Fruit fly (Drosophila melanogaster): Measurements from ENCODE around the gene CG13658.
A peak's percentile ranks its signal among the peaks of the same experiment; 100 is the strongest.

CG13658 gene

dm6 chr3R:25303857-25304440 is 16.7 kb downstream of the CG13658 start, which contains the start of gene CG31436:
TSS of gene CG31436 (plus strand) at chr3R:25304137.
- no peak for TF ChIP-seq CTCF (optimal IDR thresholded peaks at IDR 0.05)
- TF ChIP-seq CG8478 (optimal IDR thresholded peaks at IDR 0.05) = no peak

dm6 chr3R:25305822-25306544 is 18.7 kb downstream of the CG13658 start:
- TF ChIP-seq CG8478 (optimal IDR thresholded peaks at IDR 0.05) (no peak), CTCF (optimal IDR thresholded peaks at IDR 0.05) (no peak)

dm6 chr3R:25308228-25308627 is 21.0 kb downstream of the CG13658 start, which contains the start of gene CG10550:
TSS of gene CG10550 (minus strand) at chr3R:25308391.
- no peak for TF ChIP-seq CTCF (optimal IDR thresholded peaks at IDR 0.05)
- no peak for TF ChIP-seq CG8478 (optimal IDR thresholded peaks at IDR 0.05)

dm6 chr3R:25309175-25309574 is 21.9 kb downstream of the CG13658 start:
- no peak for TF ChIP-seq CTCF (optimal IDR thresholded peaks at IDR 0.05)
- TF ChIP-seq CG8478 (optimal IDR thresholded peaks at IDR 0.05) = no peak

dm6 chr3R:25310843-25311242 is 23.6 kb downstream of the CG13658 start, which contains the start of gene CG31099:
TSS of gene CG31099 (minus strand) at chr3R:25310943.
- TF ChIP-seq CTCF (optimal IDR thresholded peaks at IDR 0.05) = no peak
- TF ChIP-seq CG8478 (optimal IDR thresholded peaks at IDR 0.05) = no peak

dm6 chr3R:25312583-25312982 is 25.3 kb downstream of the CG13658 start:
- peak; percentile 69 to 78 for TF ChIP-seq CTCF (optimal IDR thresholded peaks at IDR 0.05)
- no peak for TF ChIP-seq CG8478 (optimal IDR thresholded peaks at IDR 0.05)

dm6 chr3R:25313771-25314170 is 26.5 kb downstream of the CG13658 start, which contains the start of gene CG31087:
TSS of gene CG31087 (minus strand) at chr3R:25313833.
- no peak for TF ChIP-seq CTCF (optimal IDR thresholded peaks at IDR 0.05)
- TF ChIP-seq CG8478 (optimal IDR thresholded peaks at IDR 0.05) = no peak

dm6 chr3R:25316016-25316415 is 28.7 kb downstream of the CG13658 start, which contains the start of gene CG10559:
TSS of gene CG10559 (minus strand) at chr3R:25316116.
- TF ChIP-seq CG8478 (optimal IDR thresholded peaks at IDR 0.05) (no peak), CTCF (optimal IDR thresholded peaks at IDR 0.05) (no peak)

dm6 chr3R:25318011-25318410 is 30.7 kb downstream of the CG13658 start, which contains the start of gene CG10553:
TSS of gene CG10553 (minus strand) at chr3R:25318111.
- TF ChIP-seq CTCF (optimal IDR thresholded peaks at IDR 0.05) = no peak
- TF ChIP-seq CG8478 (optimal IDR thresholded peaks at IDR 0.05) = no peak

- TF ChIP-seq CTCF (optimal IDR thresholded peaks at IDR 0.05) = no peak
- no peak for TF ChIP-seq CG8478 (optimal IDR thresholded peaks at IDR 0.05)
Measured at dm6 chr3R:25320051-25320705, 32.9 kb downstream of the CG13658 start, which contains the start of gene CG10560. TSS of gene CG10560 (minus strand) at chr3R:25320101.

dm6 chr3R:25320898-25321297 is 33.6 kb downstream of the CG13658 start:
- TF ChIP-seq CG8478 (optimal IDR thresholded peaks at IDR 0.05) (no peak), CTCF (optimal IDR thresholded peaks at IDR 0.05) (no peak)

dm6 chr3R:25321681-25322080 is 34.4 kb downstream of the CG13658 start:
- TF ChIP-seq CG8478 (optimal IDR thresholded peaks at IDR 0.05) (no peak), CTCF (optimal IDR thresholded peaks at IDR 0.05) (no peak)

- no peak for TF ChIP-seq CG8478 (optimal IDR thresholded peaks at IDR 0.05)
- TF ChIP-seq CTCF (optimal IDR thresholded peaks at IDR 0.05) = no peak
Measured at dm6 chr3R:25322657-25323056, 35.4 kb downstream of the CG13658 start, which contains the start of gene CG10562. TSS of gene CG10562 (minus strand) at chr3R:25322757.

- TF ChIP-seq CG8478 (optimal IDR thresholded peaks at IDR 0.05) (no peak), CTCF (optimal IDR thresholded peaks at IDR 0.05) (no peak)
Measured at dm6 chr3R:25329079-25329478, 41.8 kb downstream of the CG13658 start, which contains the start of gene CHKov1. TSS of gene CHKov1 (minus strand) at chr3R:25329316.

dm6 chr3R:25331103-25331502 is 43.8 kb downstream of the CG13658 start, which contains the start of gene CHKov2:
TSS of gene CHKov2 (minus strand) at chr3R:25331203.
- TF ChIP-seq CTCF (optimal IDR thresholded peaks at IDR 0.05) = no peak
- no peak for TF ChIP-seq CG8478 (optimal IDR thresholded peaks at IDR 0.05)

All from S2 (cell line).